Fruit fly (Drosophila melanogaster) whole organism, embryonic: ENCODE data around the gene CG44303.
A peak's percentile ranks its signal among the peaks of the same experiment; 100 is the strongest.

Experiments used
- Adf1 ChIP-seq: fragments of 200-800 bp; sonication (Bioruptor generic); IDR thresholded peaks from 2 replicates; pipeline ENCODE4 v1.3.6; 2022; ENCODE audit warnings: missing biosample characterization, missing genetic modification characterization
- Atf6 ChIP-seq: fragments of 200-800 bp; sonication (Bioruptor generic); IDR thresholded peaks from 2 replicates; pipeline ENCODE4 v1.3.6; 2022; ENCODE audit warnings: missing biosample characterization, missing genetic modification characterization
- Bgb ChIP-seq: fragments of 200-800 bp; sonication (Bioruptor generic); IDR thresholded peaks from 2 replicates; pipeline ENCODE4 v1.3.6; 2022; ENCODE audit warnings: missing biosample characterization, missing genetic modification characterization; ENCODE audit not compliant: partially characterized antibody
- CG10543 ChIP-seq: fragments of 200-800 bp; sonication (Bioruptor generic); optimal IDR thresholded peaks from 3 replicates; lab custom pipeline; 2017; ENCODE audit warnings: missing biosample characterization, mild to moderate bottlenecking, missing genetic modification characterization, moderate library complexity
- CG12391 ChIP-seq: fragments of 200-800 bp; sonication (Bioruptor generic); optimal IDR thresholded peaks from 3 replicates; lab custom pipeline; 2018; ENCODE audit warnings: missing biosample characterization, mild to moderate bottlenecking, missing genetic modification characterization, moderate library complexity
- CG13624 ChIP-seq: fragments of 200-800 bp; sonication (Bioruptor generic); optimal IDR thresholded peaks from 2 replicates; lab custom pipeline; 2016; ENCODE audit warnings: missing biosample characterization, missing genetic modification characterization
- CG15514 ChIP-seq: fragments of 200-800 bp; sonication (Bioruptor generic); optimal IDR thresholded peaks from 3 replicates; lab custom pipeline; 2017; ENCODE audit warnings: missing biosample characterization, missing genetic modification characterization, mild to moderate bottlenecking, moderate library complexity, missing genetic modification reagents
- CG16813 ChIP-seq: fragments of 200-800 bp; sonication (Bioruptor generic); IDR thresholded peaks from 3 replicates; pipeline ENCODE4 v1.3.6; 2022; ENCODE audit warnings: missing biosample characterization, missing genetic modification characterization; ENCODE audit not compliant: partially characterized antibody
- CG17385 ChIP-seq: fragments of 200-800 bp; sonication (Bioruptor generic); optimal IDR thresholded peaks from 3 replicates; lab custom pipeline; 2018; ENCODE audit warnings: missing biosample characterization, mild to moderate bottlenecking, missing genetic modification characterization
- CG2116 ChIP-seq: fragments of 200-800 bp; sonication (Bioruptor generic); optimal IDR thresholded peaks from 3 replicates; lab custom pipeline; 2018; ENCODE audit warnings: missing biosample characterization, mild to moderate bottlenecking, missing genetic modification characterization
- CG30403 ChIP-seq: fragments of 200-800 bp; sonication (Bioruptor generic); optimal IDR thresholded peaks from 3 replicates; lab custom pipeline; 2016; ENCODE audit warnings: missing biosample characterization, missing genetic modification characterization
- CG30431 ChIP-seq: fragments of 200-800 bp; sonication (Bioruptor generic); optimal IDR thresholded peaks from 2 replicates; lab custom pipeline; 2017; ENCODE audit warnings: missing biosample characterization, missing genetic modification characterization
- CG34224 ChIP-seq: fragments of 200-800 bp; sonication (Bioruptor generic); IDR thresholded peaks from 3 replicates; pipeline ENCODE4 v1.3.6; 2022; ENCODE audit warnings: missing biosample characterization, missing genetic modification characterization; ENCODE audit not compliant: partially characterized antibody
- CG6791 ChIP-seq: fragments of 200-800 bp; sonication (Bioruptor generic); IDR thresholded peaks from 3 replicates; pipeline ENCODE4 v1.3.6; 2022; ENCODE audit warnings: missing biosample characterization, missing genetic modification characterization; ENCODE audit not compliant: partially characterized antibody
- CG8281 ChIP-seq: fragments of 200-800 bp; sonication (Bioruptor generic); optimal IDR thresholded peaks from 2 replicates; lab custom pipeline; 2018; ENCODE audit warnings: missing biosample characterization, mild to moderate bottlenecking, missing genetic modification characterization, moderate library complexity
- CG8765 ChIP-seq: fragments of 200-800 bp; sonication (Bioruptor generic); IDR thresholded peaks from 2 replicates; pipeline ENCODE4 v1.3.6; 2022; ENCODE audit warnings: missing biosample characterization, missing genetic modification characterization
- CoRest ChIP-seq: fragments of 200-800 bp; sonication (Bioruptor generic); optimal IDR thresholded peaks from 3 replicates; lab custom pipeline; 2018; ENCODE audit warnings: missing biosample characterization, mild to moderate bottlenecking, missing genetic modification characterization, moderate library complexity
- Dll ChIP-seq: fragments of 200-800 bp; sonication (Bioruptor generic); IDR thresholded peaks from 4 replicates; pipeline ENCODE4 v1.3.6; 2022; ENCODE audit warnings: missing biosample characterization, missing genetic modification characterization; ENCODE audit not compliant: partially characterized antibody
- Dp ChIP-seq: fragments of 200-800 bp; sonication (Bioruptor generic); optimal IDR thresholded peaks from 2 replicates; lab custom pipeline; 2018; ENCODE audit warnings: missing biosample characterization, mild to moderate bottlenecking, missing genetic modification characterization, moderate library complexity
- Dref ChIP-seq: fragments of 200-800 bp; sonication (Bioruptor generic); IDR thresholded peaks from 2 replicates; pipeline ENCODE4 v1.3.6; 2022; ENCODE audit warnings: missing biosample characterization, missing genetic modification characterization
- Ets97D ChIP-seq: fragments of 200-800 bp; sonication (Bioruptor generic); optimal IDR thresholded peaks from 3 replicates; lab custom pipeline; 2016; ENCODE audit warnings: missing biosample characterization, missing genetic modification characterization
- Lhr ChIP-seq: fragments of 200-800 bp; sonication (Bioruptor generic); optimal IDR thresholded peaks from 3 replicates; lab custom pipeline; 2017; ENCODE audit warnings: mild to moderate bottlenecking, missing biosample characterization, missing genetic modification reagents, missing genetic modification characterization
- MESR4 ChIP-seq: fragments of 200-800 bp; sonication (Bioruptor generic); optimal IDR thresholded peaks from 2 replicates; lab custom pipeline; 2018; ENCODE audit warnings: missing biosample characterization, mild to moderate bottlenecking, missing genetic modification characterization, moderate library complexity
- Med ChIP-seq: fragments of 200-800 bp; sonication (Bioruptor generic); peaks from one replicate; lab custom pipeline; 2016; ENCODE audit warnings: missing biosample characterization, missing genetic modification characterization, mild to moderate bottlenecking, inconsistent platforms, moderate library complexity
- Nf-YA ChIP-seq: fragments of 200-800 bp; sonication (Bioruptor generic); IDR thresholded peaks from 2 replicates; pipeline ENCODE4 v1.3.6; 2022; ENCODE audit warnings: missing biosample characterization, missing genetic modification characterization
- Opbp ChIP-seq: fragments of 200-800 bp; sonication (Bioruptor generic); IDR thresholded peaks from 3 replicates; pipeline ENCODE4 v1.3.6; 2022; ENCODE audit warnings: missing biosample characterization, missing genetic modification characterization; ENCODE audit not compliant: partially characterized antibody
- Scr ChIP-seq: fragments of 200-800 bp; sonication (Bioruptor generic); IDR thresholded peaks from 2 replicates; pipeline ENCODE4 v1.3.6; 2022; ENCODE audit warnings: missing biosample characterization, missing genetic modification characterization; ENCODE audit not compliant: partially characterized antibody
- Sry-δ ChIP-seq: fragments of 200-800 bp; sonication (Bioruptor generic); optimal IDR thresholded peaks from 2 replicates; lab custom pipeline; 2016; ENCODE audit warnings: missing biosample characterization, missing genetic modification characterization
- YL-1 ChIP-seq: fragments of 200-800 bp; sonication (Bioruptor generic); optimal IDR thresholded peaks from 3 replicates; lab custom pipeline; 2017; ENCODE audit warnings: missing biosample characterization, mild to moderate bottlenecking, missing genetic modification characterization
- amos ChIP-seq: fragments of 200-800 bp; sonication (Bioruptor generic); IDR thresholded peaks from 2 replicates; pipeline ENCODE4 v1.3.6; 2022; ENCODE audit warnings: missing biosample characterization, missing genetic modification characterization; ENCODE audit not compliant: partially characterized antibody
- bigmax ChIP-seq: fragments of 200-800 bp; sonication (Bioruptor generic); optimal IDR thresholded peaks from 2 replicates; lab custom pipeline; 2018; ENCODE audit warnings: missing biosample characterization, mild to moderate bottlenecking, missing genetic modification characterization
- cg ChIP-seq: fragments of 200-800 bp; sonication (Bioruptor generic); optimal IDR thresholded peaks from 3 replicates; lab custom pipeline; 2019; ENCODE audit warnings: missing biosample characterization, mild to moderate bottlenecking, missing genetic modification characterization, moderate library complexity
- chinmo ChIP-seq: fragments of 200-800 bp; sonication (Bioruptor generic); IDR thresholded peaks from 4 replicates; pipeline ENCODE4 v1.3.6; 2022; ENCODE audit warnings: missing biosample characterization, missing genetic modification characterization; ENCODE audit not compliant: partially characterized antibody
- crol ChIP-seq: fragments of 200-800 bp; sonication (Bioruptor generic); IDR thresholded peaks from 2 replicates; pipeline ENCODE4 v1.3.6; 2022; ENCODE audit warnings: missing biosample characterization, missing genetic modification characterization
- crp ChIP-seq, 2 experiments: fragments of 200-800 bp; sonication (Bioruptor generic); optimal IDR thresholded peaks; 2 replicates in 1 of 2; 3 replicates in 1 of 2; lab custom pipeline; 2017; ENCODE audit warnings: missing biosample characterization in 2 of 2, missing genetic modification characterization in 2 of 2, mild to moderate bottlenecking in 1 of 2, moderate library complexity in 1 of 2
- dati ChIP-seq: fragments of 200-800 bp; sonication (Bioruptor generic); IDR thresholded peaks from 2 replicates; pipeline ENCODE4 v1.3.6; 2022; ENCODE audit warnings: missing biosample characterization, missing genetic modification characterization
- insv ChIP-seq, 2 experiments: fragments of 200-800 bp; sonication (Bioruptor generic); optimal IDR thresholded peaks; 3 replicates each; lab custom pipeline; 2016 to 2018; ENCODE audit warnings: missing biosample characterization in 2 of 2, missing genetic modification characterization in 2 of 2
- knrl ChIP-seq: fragments of 200-800 bp; sonication (Bioruptor generic); IDR thresholded peaks from 3 replicates; pipeline ENCODE4 v1.3.6; 2022; ENCODE audit warnings: missing biosample characterization, missing genetic modification characterization; ENCODE audit not compliant: partially characterized antibody
- nerfin-2 ChIP-seq: fragments of 200-800 bp; sonication (Bioruptor generic); IDR thresholded peaks from 2 replicates; pipeline ENCODE4 v1.3.6; 2022; ENCODE audit warnings: missing biosample characterization, missing genetic modification characterization; ENCODE audit not compliant: partially characterized antibody
- pita ChIP-seq: fragments of 200-800 bp; sonication (Bioruptor generic); optimal IDR thresholded peaks from 2 replicates; lab custom pipeline; 2017; ENCODE audit warnings: missing biosample characterization, mild to moderate bottlenecking, missing genetic modification characterization
- pzg ChIP-seq: fragments of 200-800 bp; sonication (Bioruptor generic); optimal IDR thresholded peaks from 3 replicates; lab custom pipeline; 2018; ENCODE audit warnings: missing biosample characterization, mild to moderate bottlenecking, missing genetic modification characterization, moderate library complexity
- sens ChIP-seq: fragments of 200-800 bp; sonication (Bioruptor generic); peaks from one replicate; lab custom pipeline; 2016; ENCODE audit warnings: missing biosample characterization, missing genetic modification characterization
- sob ChIP-seq: fragments of 200-800 bp; sonication (Bioruptor generic); IDR thresholded peaks from 2 replicates; pipeline ENCODE4 v1.3.6; 2022; ENCODE audit warnings: missing biosample characterization, missing genetic modification characterization
- tna ChIP-seq: fragments of 200-800 bp; sonication (Bioruptor generic); IDR thresholded peaks from 2 replicates; pipeline ENCODE4 v1.3.6; 2022; ENCODE audit warnings: missing biosample characterization, missing genetic modification characterization; ENCODE audit not compliant: partially characterized antibody
- trem ChIP-seq: fragments of 200-800 bp; optimal IDR thresholded peaks from 3 replicates; lab custom pipeline; 2019; ENCODE audit warnings: missing biosample characterization, mild to moderate bottlenecking, missing genetic modification characterization, moderate library complexity
- vnd ChIP-seq: fragments of 200-800 bp; sonication (Bioruptor generic); IDR thresholded peaks from 3 replicates; pipeline ENCODE4 v1.3.6; 2022; ENCODE audit warnings: missing biosample characterization, missing genetic modification characterization; ENCODE audit not compliant: partially characterized antibody

CG44303 gene

dm6 chrX:6683635-6684499 is 3.4 kb downstream of the CG44303 start, which contains the start of gene Pink1:
Gene Pink1, plus strand, starts transcription at chrX:6683798.
- peak; percentile 15; the same call in 1 of the 3 replicates for TF ChIP-seq vnd (GFP tag; lab: Robert Waterston, UW)
- TF ChIP-seq knrl (GFP tag; lab: Robert Waterston, UW): peak; percentile 57
- TF ChIP-seq Sry-δ (GFP tag; lab: Kevin White, UChicago): peak; percentile 66
- TF ChIP-seq bigmax: no peak
- peak; percentile 47; the same call in 1 of the 3 replicates for TF ChIP-seq Opbp
- peak; percentile 1 for TF ChIP-seq Ets97D (GFP tag; lab: Kevin White, UChicago)
- peak; percentile 42 for TF ChIP-seq pita (GFP tag; lab: Kevin White, UChicago)
- peak; percentile 89 for TF ChIP-seq CG17385 (GFP tag; lab: Kevin White, UChicago)
- no peak for TF ChIP-seq CG12391 (tag; lab: Kevin White, UChicago)
- peak in 1 of 2 experiments; percentile 13 for TF ChIP-seq insv (GFP tag; optimal IDR thresholded peaks at IDR 0.05; lab: Kevin White, UChicago)
- TF ChIP-seq CG10543 (GFP tag; lab: Kevin White, UChicago): peak; percentile 34
- peak; percentile 51 for TF ChIP-seq CG2116 (GFP tag; lab: Kevin White, UChicago)
- no peak for TF ChIP-seq CG8765 (GFP tag; lab: Robert Waterston, UW)
- TF ChIP-seq Lhr (GFP tag; lab: Kevin White, UChicago): peak; percentile 1
- TF ChIP-seq chinmo (GFP tag; lab: Robert Waterston, UW): peak; percentile 62; the same call in 1 of the 4 replicates
- peak; percentile 70 for TF ChIP-seq Dref (GFP tag; lab: Robert Waterston, UW)
- peak; percentile 41 for TF ChIP-seq cg (GFP tag; lab: Kevin White, UChicago)
- no peak for TF ChIP-seq Nf-YA
- TF ChIP-seq CoRest (tag; lab: Kevin White, UChicago): peak; percentile 11
- TF ChIP-seq CG6791 (GFP tag; lab: Robert Waterston, UW): peak; percentile 60; the same call in 1 of the 3 replicates
- TF ChIP-seq CG16813 (GFP tag; lab: Robert Waterston, UW): peak; percentile 46; the same call in 2 of the 3 replicates
- TF ChIP-seq CG34224: peak; percentile 15; the same call in 2 of the 3 replicates
- TF ChIP-seq crp (GFP tag; optimal IDR thresholded peaks at IDR 0.05; lab: Kevin White, UChicago): peak in 1 of 2 experiments; percentile 67
- no peak for TF ChIP-seq dati (GFP tag; lab: Robert Waterston, UW)
- peak; percentile 12 for TF ChIP-seq Dp (GFP tag; lab: Kevin White, UChicago)
- TF ChIP-seq pzg (GFP tag; lab: Kevin White, UChicago): peak; percentile 52
- TF ChIP-seq trem (tag; lab: Kevin White, UChicago): peak; percentile 0
- TF ChIP-seq Scr (GFP tag; lab: Robert Waterston, UW): peak; percentile 46
- TF ChIP-seq Adf1 (GFP tag; lab: Robert Waterston, UW): 0 out of 2 replicates have a peak, but pooled peaks have one; percentile 9
- TF ChIP-seq CG13624 (GFP tag; lab: Kevin White, UChicago): peak; percentile 91
- TF ChIP-seq tna (GFP tag; lab: Robert Waterston, UW): peak; percentile 24; the same call in 1 of the 2 replicates
- peak; percentile 91 for TF ChIP-seq crol
- TF ChIP-seq sob (GFP tag; lab: Robert Waterston, UW): no peak
- TF ChIP-seq Atf6 (GFP tag; lab: Robert Waterston, UW): no peak
- TF ChIP-seq CG30431 (GFP tag; lab: Kevin White, UChicago): no peak
- peak; percentile 56 for TF ChIP-seq nerfin-2 (GFP tag; lab: Robert Waterston, UW)
- TF ChIP-seq CG8281 (tag; lab: Kevin White, UChicago): no peak
- TF ChIP-seq Med (GFP tag; lab: Kevin White, UChicago): peak; percentile 59
- TF ChIP-seq MESR4 (GFP tag; lab: Kevin White, UChicago): peak; percentile 53
- TF ChIP-seq Dll (GFP tag; lab: Robert Waterston, UW): 0 out of 4 replicates have a peak, but pooled peaks have one; percentile 50
- peak; percentile 64 for TF ChIP-seq amos
- no peak for TF ChIP-seq CG30403
- TF ChIP-seq Bgb: peak; percentile 59
- TF ChIP-seq CG15514 (GFP tag; lab: Kevin White, UChicago): peak; percentile 36
- TF ChIP-seq sens (GFP tag; lab: Kevin White, UChicago): peak; percentile 54
- peak; percentile 70 for TF ChIP-seq YL-1 (GFP tag; lab: Kevin White, UChicago)
